Worm (Caenorhabditis elegans): ENCODE measurements around the gene pals-24.

Gene pals-24

ce11 chrIII:131627-132026 lies 11.4 kb downstream of the pals-24 start:
- TF ChIP-seq F13H6.1 (tag; optimal IDR thresholded peaks at IDR 0.05) (peak; percentile 22), nhr-21 (tag; optimal IDR thresholded peaks at IDR 0.05) (peak; percentile 16), ama-1 (optimal IDR thresholded peaks at IDR 0.05) (no peak), crh-2 (tag; optimal IDR thresholded peaks at IDR 0.05) (peak; percentile 60), nhr-6 (tag; optimal IDR thresholded peaks at IDR 0.05) (peak; percentile 31), nhr-237 (tag; optimal IDR thresholded peaks at IDR 0.05) (no peak), nhr-23 (tag; optimal IDR thresholded peaks at IDR 0.05) (no peak), mdl-1 (tag; optimal IDR thresholded peaks at IDR 0.05) (no peak), zag-1 (tag; optimal IDR thresholded peaks at IDR 0.05) (peak; percentile 19), fos-1 (tag; optimal IDR thresholded peaks at IDR 0.05) (peak; percentile 54), lsy-2 (tag; optimal IDR thresholded peaks at IDR 0.05) (peak in 1 of 2 experiments; percentile 75), nhr-129 (tag; optimal IDR thresholded peaks at IDR 0.05) (peak; percentile 79), unc-55 (GFP tag; optimal IDR thresholded peaks at IDR 0.05) (peak; percentile 84), C34F6.9 (tag; optimal IDR thresholded peaks at IDR 0.05) (peak; percentile 83), snpc-4 (tag; optimal IDR thresholded peaks at IDR 0.05) (no peak), gmeb-1 (tag; optimal IDR thresholded peaks at IDR 0.05) (peak; percentile 46)

DNA sequence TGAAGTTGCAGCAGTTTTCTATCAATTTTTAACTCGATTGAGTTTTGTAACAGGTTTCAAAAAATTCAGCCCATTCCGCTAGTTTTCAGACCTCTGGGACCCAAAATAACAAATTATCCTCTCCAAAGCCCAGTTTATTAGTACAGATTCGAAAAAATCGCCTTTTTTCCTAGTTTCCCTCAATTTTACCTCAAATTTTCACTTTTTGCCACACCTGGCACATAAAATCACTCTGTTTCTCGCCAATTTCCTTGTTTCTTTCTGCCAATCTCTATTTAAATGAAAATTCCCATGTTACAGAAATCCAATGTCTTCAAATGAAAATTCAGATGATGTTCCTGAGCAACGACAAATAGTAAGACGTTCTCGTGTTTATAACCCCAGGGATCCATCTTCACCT lies 11.9 kb downstream of the pals-24 start, which contains the start of gene pals-22:
TSS of gene pals-22 (plus strand) at position 301 of the 400 bp plus-strand sequence.
- no peak for TF ChIP-seq nhr-25 (tag; optimal IDR thresholded peaks at IDR 0.05)
- TF ChIP-seq F13H6.1 (tag; optimal IDR thresholded peaks at IDR 0.05): no peak
- no peak for TF ChIP-seq crh-2 (tag; optimal IDR thresholded peaks at IDR 0.05)
- no peak for TF ChIP-seq ceh-16 (tag; optimal IDR thresholded peaks at IDR 0.05)
- TF ChIP-seq gmeb-1 (tag; optimal IDR thresholded peaks at IDR 0.05): no peak
- no peak for TF ChIP-seq C34F6.9 (tag; optimal IDR thresholded peaks at IDR 0.05)
- no peak for TF ChIP-seq ztf-4 (tag; optimal IDR thresholded peaks at IDR 0.05)
- TF ChIP-seq nhr-11 (tag; optimal IDR thresholded peaks at IDR 0.05): no peak
- TF ChIP-seq dmd-4 (tag; optimal IDR thresholded peaks at IDR 0.05): no peak
- TF ChIP-seq nhr-21 (tag; optimal IDR thresholded peaks at IDR 0.05): no peak
- TF ChIP-seq egl-27 (tag; optimal IDR thresholded peaks at IDR 0.05): no peak
- TF ChIP-seq unc-39 (tag; optimal IDR thresholded peaks at IDR 0.05): no peak
- no peak for TF ChIP-seq unc-62 (GFP tag; optimal IDR thresholded peaks at IDR 0.05)
- TF ChIP-seq mab-5 (tag; optimal IDR thresholded peaks at IDR 0.05): no peak

DNA sequence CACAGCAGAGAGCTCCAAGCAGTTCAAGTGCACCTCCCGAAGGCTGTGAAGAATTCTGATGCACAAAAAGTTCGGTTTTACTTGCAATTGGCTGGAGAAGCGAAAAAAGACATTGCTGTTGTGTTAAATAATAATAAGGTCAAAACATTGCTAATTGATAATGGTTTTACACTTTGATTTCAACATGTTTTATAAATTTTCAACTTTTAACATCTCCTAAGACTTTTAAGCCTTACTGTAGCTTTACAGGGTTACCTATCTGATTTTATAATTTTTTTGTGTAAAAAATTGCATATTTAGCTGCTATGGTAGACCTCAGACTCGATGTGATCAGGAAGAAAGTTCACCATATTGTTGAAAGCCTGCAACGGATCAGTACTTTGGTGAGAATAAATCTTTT lies 14.0 kb downstream of the pals-24 start, which contains the start of gene pals-25:
TSS of gene pals-25 (plus strand) at position 301 of the 400 bp plus-strand sequence.
- TF ChIP-seq nhr-23 (tag; optimal IDR thresholded peaks at IDR 0.05): no peak
- TF ChIP-seq gmeb-1 (tag; optimal IDR thresholded peaks at IDR 0.05): no peak
- no peak for TF ChIP-seq nhr-77 (tag; optimal IDR thresholded peaks at IDR 0.05)
- TF ChIP-seq nhr-12 (tag; optimal IDR thresholded peaks at IDR 0.05): no peak
- no peak for TF ChIP-seq nhr-10 (tag; optimal IDR thresholded peaks at IDR 0.05)

- TF ChIP-seq ceh-82 (tag; optimal IDR thresholded peaks at IDR 0.05): no peak
- no peak for TF ChIP-seq nhr-12 (tag; optimal IDR thresholded peaks at IDR 0.05)
- no peak for TF ChIP-seq nhr-11 (tag; optimal IDR thresholded peaks at IDR 0.05)
- TF ChIP-seq egl-27 (tag; optimal IDR thresholded peaks at IDR 0.05): no peak
- TF ChIP-seq snpc-4 (tag; optimal IDR thresholded peaks at IDR 0.05): no peak
- no peak for TF ChIP-seq peb-1 (tag; optimal IDR thresholded peaks at IDR 0.05)
These were observed 20.7 kb downstream of the pals-24 start, which contains the start of gene fbxb-81 for ce11 chrIII:140904-141303. TSS of gene fbxb-81 (minus strand) at chrIII:141217.

ce11 chrIII:143121-143520 lies 22.9 kb downstream of the pals-24 start, which contains the start of gene fbxb-82:
TSS of gene fbxb-82 (minus strand) at chrIII:143221.
- TF ChIP-seq lsy-2 (tag; optimal IDR thresholded peaks at IDR 0.05) (no peak), nhr-11 (tag; optimal IDR thresholded peaks at IDR 0.05) (no peak), crh-2 (tag; optimal IDR thresholded peaks at IDR 0.05) (no peak), C34F6.9 (tag; optimal IDR thresholded peaks at IDR 0.05) (no peak), Y55F3AM.14 (GFP tag; optimal IDR thresholded peaks at IDR 0.05) (no peak), elt-1 (tag; optimal IDR thresholded peaks at IDR 0.05) (no peak), nhr-6 (tag; optimal IDR thresholded peaks at IDR 0.05) (no peak), skn-1 (tag; optimal IDR thresholded peaks at IDR 0.05) (no peak), nhr-23 (tag; optimal IDR thresholded peaks at IDR 0.05) (no peak)

DNA sequence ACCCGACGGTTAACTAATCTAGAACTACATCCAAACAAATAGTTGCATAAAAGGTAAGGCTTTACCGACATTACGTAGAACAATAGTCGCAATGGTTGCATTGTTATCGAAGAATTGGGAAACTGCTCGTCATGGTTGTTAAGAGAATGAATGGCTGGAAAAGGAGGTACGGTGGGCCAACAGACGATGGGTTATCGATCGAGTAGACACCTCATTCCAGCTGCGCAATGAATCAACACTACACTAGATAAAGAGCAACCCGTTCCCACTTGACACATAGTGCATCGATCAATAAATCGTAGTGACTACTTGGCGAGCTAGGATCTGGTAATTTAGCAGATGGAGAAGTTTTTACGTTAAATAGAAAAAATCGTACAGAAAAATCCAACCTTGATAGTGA lies 24.8 kb downstream of the pals-24 start, which contains the start of the genes T17A3.12 and fbxb-83:
TSS of gene T17A3.12 (minus strand) at position 101 of the 400 bp plus-strand sequence.
TSS of gene fbxb-83 (minus strand) at position 134 of the 400 bp plus-strand sequence.
- no peak for TF ChIP-seq nhr-129 (tag; optimal IDR thresholded peaks at IDR 0.05)
- TF ChIP-seq mbf-1 (tag; optimal IDR thresholded peaks at IDR 0.05): no peak
- no peak for TF ChIP-seq R02D3.7 (tag; optimal IDR thresholded peaks at IDR 0.05)
- TF ChIP-seq aly-2 (tag; optimal IDR thresholded peaks at IDR 0.05): no peak
- TF ChIP-seq C34F6.9 (tag; optimal IDR thresholded peaks at IDR 0.05): no peak
- no peak for TF ChIP-seq sma-3 (GFP tag; optimal IDR thresholded peaks at IDR 0.05)
- TF ChIP-seq nhr-77 (tag; optimal IDR thresholded peaks at IDR 0.05): no peak
- no peak for TF ChIP-seq unc-62 (GFP tag; optimal IDR thresholded peaks at IDR 0.05)
- TF ChIP-seq F13H6.1 (tag; optimal IDR thresholded peaks at IDR 0.05): no peak
- no peak for TF ChIP-seq Y55F3AM.14 (GFP tag; optimal IDR thresholded peaks at IDR 0.05)
- TF ChIP-seq ZK546.5 (tag; optimal IDR thresholded peaks at IDR 0.05): no peak
- TF ChIP-seq nhr-6 (tag; optimal IDR thresholded peaks at IDR 0.05): no peak
- TF ChIP-seq mab-5 (tag; optimal IDR thresholded peaks at IDR 0.05): no peak
- TF ChIP-seq egl-27 (tag; optimal IDR thresholded peaks at IDR 0.05): no peak
- TF ChIP-seq unc-55 (GFP tag; optimal IDR thresholded peaks at IDR 0.05): no peak
- TF ChIP-seq lin-11 (tag; optimal IDR thresholded peaks at IDR 0.05): no peak

Data from whole organism, L2 larva.